Fruit fly (Drosophila melanogaster) whole organism, embryonic: ENCODE measurements around the gene sro.

Experiments used
- Bgb ChIP-seq: fragments of 200-800 bp; sonication (Bioruptor generic); IDR thresholded peaks from 2 replicates; pipeline ENCODE4 v1.3.6; 2022; ENCODE audit warnings: missing biosample characterization, missing genetic modification characterization; ENCODE audit not compliant: partially characterized antibody
- CG10209 ChIP-seq: fragments of 200-800 bp; sonication (Bioruptor generic); optimal IDR thresholded peaks from 3 replicates; lab custom pipeline; 2017; ENCODE audit warnings: missing biosample characterization, mild to moderate bottlenecking, missing genetic modification characterization, missing genetic modification reagents
- CG10267 ChIP-seq: fragments of 200-800 bp; sonication (Bioruptor generic); optimal IDR thresholded peaks from 2 replicates; lab custom pipeline; 2018; ENCODE audit warnings: missing biosample characterization, mild to moderate bottlenecking, missing genetic modification characterization, moderate library complexity
- CG10431 ChIP-seq: fragments of 200-800 bp; sonication (Bioruptor generic); optimal IDR thresholded peaks from 3 replicates; lab custom pipeline; 2018; ENCODE audit warnings: missing biosample characterization, mild to moderate bottlenecking, missing genetic modification characterization
- CG13894 ChIP-seq: fragments of 200-800 bp; sonication (Bioruptor generic); optimal IDR thresholded peaks from 3 replicates; lab custom pipeline; 2018; ENCODE audit warnings: missing biosample characterization, mild to moderate bottlenecking, missing genetic modification characterization, moderate library complexity
- CG15073 ChIP-seq: fragments of 200-800 bp; sonication (Bioruptor generic); optimal IDR thresholded peaks from 2 replicates; lab custom pipeline; 2016; ENCODE audit warnings: missing biosample characterization, missing genetic modification characterization
- CG15601 ChIP-seq: fragments of 200-800 bp; sonication (Bioruptor generic); optimal IDR thresholded peaks from 3 replicates; lab custom pipeline; 2019; ENCODE audit warnings: missing biosample characterization, mild to moderate bottlenecking, missing genetic modification characterization, moderate library complexity
- CG1602 ChIP-seq: fragments of 200-800 bp; sonication (Bioruptor generic); optimal IDR thresholded peaks from 3 replicates; lab custom pipeline; 2016; ENCODE audit warnings: missing biosample characterization, missing genetic modification characterization
- CG17328 ChIP-seq: fragments of 200-800 bp; sonication (Bioruptor generic); IDR thresholded peaks from 2 replicates; pipeline ENCODE4 v1.3.6; 2022; ENCODE audit warnings: missing biosample characterization, missing genetic modification characterization
- CG17829 ChIP-seq: fragments of 200-800 bp; optimal IDR thresholded peaks from 2 replicates; lab custom pipeline; 2019; ENCODE audit warnings: missing biosample characterization, mild to moderate bottlenecking, missing genetic modification characterization, moderate library complexity
- CG2120 ChIP-seq: fragments of 200-800 bp; sonication (Bioruptor generic); optimal IDR thresholded peaks from 3 replicates; lab custom pipeline; 2016; ENCODE audit warnings: missing biosample characterization, missing genetic modification characterization
- CG2889 ChIP-seq: fragments of 200-800 bp; sonication (Bioruptor generic); IDR thresholded peaks from 3 replicates; pipeline ENCODE4 v1.3.6; 2022; ENCODE audit warnings: missing biosample characterization, missing genetic modification characterization
- CG33213 ChIP-seq: fragments of 200-800 bp; sonication (Bioruptor generic); optimal IDR thresholded peaks from 3 replicates; lab custom pipeline; 2016; ENCODE audit warnings: missing biosample characterization, missing genetic modification characterization
- CG3995 ChIP-seq: fragments of 200-800 bp; sonication (Bioruptor generic); optimal IDR thresholded peaks from 3 replicates; lab custom pipeline; 2016; ENCODE audit warnings: missing biosample characterization, missing genetic modification characterization
- CG4707 ChIP-seq: fragments of 200-800 bp; sonication (Bioruptor generic); optimal IDR thresholded peaks from 2 replicates; lab custom pipeline; 2018; ENCODE audit warnings: missing biosample characterization, mild to moderate bottlenecking, missing genetic modification characterization, moderate library complexity
- CG5180 ChIP-seq: fragments of 200-800 bp; sonication (Bioruptor generic); optimal IDR thresholded peaks from 3 replicates; lab custom pipeline; 2017; ENCODE audit warnings: missing biosample characterization, missing genetic modification characterization, mild to moderate bottlenecking, moderate library complexity, missing genetic modification reagents
- CG7357 ChIP-seq: fragments of 200-800 bp; sonication (Bioruptor generic); IDR thresholded peaks from 3 replicates; pipeline ENCODE4 v1.3.6; 2022; ENCODE audit warnings: missing biosample characterization, missing genetic modification characterization
- CG8089 ChIP-seq: fragments of 200-800 bp; sonication (Bioruptor generic); optimal IDR thresholded peaks from 3 replicates; lab custom pipeline; 2016; ENCODE audit warnings: missing biosample characterization, missing genetic modification characterization
- CG8478 ChIP-seq: fragments of >200 bp; optimal IDR thresholded peaks from 2 replicates; lab custom pipeline; 2018
- CHES-1-like ChIP-seq: fragments of 200-800 bp; sonication (Bioruptor generic); optimal IDR thresholded peaks from 2 replicates; lab custom pipeline; 2016; ENCODE audit warnings: missing biosample characterization, missing genetic modification characterization
- Chrac-16 ChIP-seq: fragments of 200-800 bp; sonication (Bioruptor generic); optimal IDR thresholded peaks from 3 replicates; lab custom pipeline; 2016; ENCODE audit warnings: missing biosample characterization, missing genetic modification characterization
- Deaf1 ChIP-seq: fragments of 200-800 bp; optimal IDR thresholded peaks from 3 replicates; lab custom pipeline; 2019; ENCODE audit warnings: missing biosample characterization, mild to moderate bottlenecking, missing genetic modification characterization, moderate library complexity
- Drgx ChIP-seq: fragments of 200-800 bp; sonication (Bioruptor generic); IDR thresholded peaks from 2 replicates; pipeline ENCODE4 v1.3.6; 2022; ENCODE audit warnings: missing biosample characterization, missing genetic modification characterization
- HLHmδ ChIP-seq: fragments of 200-800 bp; sonication (Bioruptor generic); optimal IDR thresholded peaks from 2 replicates; lab custom pipeline; 2018; ENCODE audit warnings: missing biosample characterization, mild to moderate bottlenecking, missing genetic modification characterization, moderate library complexity
- Mrtf ChIP-seq: fragments of 200-800 bp; sonication (Bioruptor generic); IDR thresholded peaks from 3 replicates; pipeline ENCODE4 v1.3.6; 2022; ENCODE audit warnings: missing biosample characterization, missing genetic modification characterization
- Neu2 ChIP-seq: fragments of 200-800 bp; sonication (Bioruptor generic); optimal IDR thresholded peaks from 3 replicates; lab custom pipeline; 2016; ENCODE audit warnings: missing biosample characterization, missing genetic modification characterization, borderline replicate concordance
- Sox102F ChIP-seq: fragments of 200-800 bp; sonication (Bioruptor generic); optimal IDR thresholded peaks from 2 replicates; lab custom pipeline; 2018; ENCODE audit warnings: missing biosample characterization, mild to moderate bottlenecking, missing genetic modification characterization, moderate library complexity
- Tbp ChIP-seq: fragments of >200 bp; optimal IDR thresholded peaks from 2 replicates; lab custom pipeline; 2018; ENCODE audit warnings: missing biosample characterization, missing genetic modification characterization
- ac ChIP-seq: fragments of 200-800 bp; sonication (Bioruptor generic); optimal IDR thresholded peaks from 3 replicates; lab custom pipeline; 2017; ENCODE audit warnings: missing biosample characterization, mild to moderate bottlenecking, missing genetic modification characterization
- ara ChIP-seq: fragments of 200-800 bp; sonication (Bioruptor generic); IDR thresholded peaks from 2 replicates; pipeline ENCODE4 v1.3.6; 2022; ENCODE audit warnings: missing biosample characterization, missing genetic modification characterization
- ase ChIP-seq: fragments of 200-800 bp; sonication (Bioruptor generic); IDR thresholded peaks from 3 replicates; pipeline ENCODE4 v1.3.6; 2022; ENCODE audit warnings: missing biosample characterization, missing genetic modification characterization
- bowl ChIP-seq: fragments of 200-800 bp; sonication (Bioruptor generic); IDR thresholded peaks from 2 replicates; pipeline ENCODE4 v1.3.6; 2022; ENCODE audit warnings: missing biosample characterization, missing genetic modification characterization
- crc ChIP-seq: fragments of 200-800 bp; sonication (Bioruptor generic); optimal IDR thresholded peaks from 2 replicates; lab custom pipeline; 2016; ENCODE audit warnings: missing biosample characterization, missing genetic modification characterization
- danr ChIP-seq: fragments of 200-800 bp; sonication (Bioruptor generic); IDR thresholded peaks from 2 replicates; pipeline ENCODE4 v1.3.6; 2022; ENCODE audit warnings: missing biosample characterization, missing genetic modification characterization
- dmrt99B ChIP-seq: fragments of 200-800 bp; sonication (Bioruptor generic); optimal IDR thresholded peaks from 2 replicates; lab custom pipeline; 2018; ENCODE audit warnings: missing biosample characterization, mild to moderate bottlenecking, missing genetic modification characterization, moderate library complexity
- fd3F ChIP-seq: fragments of 200-800 bp; sonication (Bioruptor generic); optimal IDR thresholded peaks from 2 replicates; lab custom pipeline; 2018; ENCODE audit warnings: missing biosample characterization, mild to moderate bottlenecking, missing genetic modification characterization, moderate library complexity
- fd64A ChIP-seq: fragments of 200-800 bp; sonication (Bioruptor generic); optimal IDR thresholded peaks from 3 replicates; lab custom pipeline; 2018; ENCODE audit warnings: missing biosample characterization, mild to moderate bottlenecking, missing genetic modification characterization
- gro ChIP-seq: fragments of 200-800 bp; sonication (Bioruptor generic); optimal IDR thresholded peaks from 2 replicates; lab custom pipeline; 2016; ENCODE audit warnings: missing biosample characterization, missing genetic modification characterization
- gt ChIP-seq: fragments of 200-800 bp; sonication (Bioruptor generic); IDR thresholded peaks from 2 replicates; pipeline ENCODE4 v1.3.6; 2022; ENCODE audit warnings: missing biosample characterization, missing genetic modification characterization
- her ChIP-seq: fragments of 200-800 bp; sonication (Bioruptor generic); optimal IDR thresholded peaks from 2 replicates; lab custom pipeline; 2016; ENCODE audit warnings: missing biosample characterization, missing genetic modification characterization
- ken ChIP-seq: fragments of 200-800 bp; sonication (Bioruptor generic); IDR thresholded peaks from 3 replicates; pipeline ENCODE4 v1.3.6; 2022; ENCODE audit warnings: missing biosample characterization, missing genetic modification characterization
- klu ChIP-seq: fragments of 200-800 bp; sonication (Bioruptor generic); IDR thresholded peaks from 2 replicates; pipeline ENCODE4 v1.3.6; 2022; ENCODE audit warnings: missing biosample characterization, missing genetic modification characterization
- knrl ChIP-seq: fragments of 200-800 bp; sonication (Bioruptor generic); IDR thresholded peaks from 3 replicates; pipeline ENCODE4 v1.3.6; 2022; ENCODE audit warnings: missing biosample characterization, missing genetic modification characterization; ENCODE audit not compliant: partially characterized antibody
- lola ChIP-seq, 3 experiments: fragments of >200 bp in 2 of 3; fragments of 200-800 bp in 1 of 3; sonication (Bioruptor generic) in 1 of 3; optimal IDR thresholded peaks; 2 replicates each; lab custom pipeline; 2017 to 2019; ENCODE audit warnings: missing biosample characterization in 3 of 3, missing genetic modification characterization in 3 of 3, mild to moderate bottlenecking in 1 of 3, moderate library complexity in 1 of 3
- luna ChIP-seq: fragments of 200-800 bp; sonication (Bioruptor generic); optimal IDR thresholded peaks from 2 replicates; lab custom pipeline; 2016; ENCODE audit warnings: missing biosample characterization, missing genetic modification characterization
- mirr ChIP-seq: fragments of 200-800 bp; sonication (Bioruptor generic); optimal IDR thresholded peaks from 3 replicates; lab custom pipeline; 2018; ENCODE audit warnings: missing biosample characterization, mild to moderate bottlenecking, missing genetic modification characterization
- mld ChIP-seq: fragments of 200-800 bp; sonication (Bioruptor generic); IDR thresholded peaks from 3 replicates; pipeline ENCODE4 v1.3.6; 2022; ENCODE audit warnings: missing biosample characterization, missing genetic modification characterization; ENCODE audit not compliant: partially characterized antibody
- onecut ChIP-seq: fragments of 200-800 bp; sonication (Bioruptor generic); IDR thresholded peaks from 2 replicates; pipeline ENCODE4 v1.3.6; 2022; ENCODE audit warnings: missing biosample characterization, missing genetic modification characterization
- scrt ChIP-seq: fragments of 200-800 bp; sonication (Bioruptor generic); optimal IDR thresholded peaks from 2 replicates; lab custom pipeline; 2018; ENCODE audit warnings: missing biosample characterization, mild to moderate bottlenecking, missing genetic modification characterization, moderate library complexity
- seq ChIP-seq: fragments of 200-800 bp; sonication (Bioruptor generic); IDR thresholded peaks from 2 replicates; pipeline ENCODE4 v1.3.6; 2022; ENCODE audit warnings: missing biosample characterization, missing genetic modification characterization
- vnd ChIP-seq: fragments of 200-800 bp; sonication (Bioruptor generic); IDR thresholded peaks from 3 replicates; pipeline ENCODE4 v1.3.6; 2022; ENCODE audit warnings: missing biosample characterization, missing genetic modification characterization; ENCODE audit not compliant: partially characterized antibody

The sro gene

dm6 chr3R:29772795-29773331 lies 21.5 kb upstream of the sro start (continued):
- TF ChIP-seq CG15601, result peak; percentile 16
- TF ChIP-seq mld (GFP tag; lab: Robert Waterston, UW), result no peak
- peak; percentile 41; the same call in 1 of the 2 replicates for TF ChIP-seq CG17328 (GFP tag; lab: Robert Waterston, UW)
- peak; percentile 28 for TF ChIP-seq dmrt99B (tag; lab: Kevin White, UChicago)
- TF ChIP-seq CG10209 (GFP tag; lab: Kevin White, UChicago), result peak; percentile 6
- peak; percentile 52 for TF ChIP-seq CG15073 (GFP tag; lab: Kevin White, UChicago)
- TF ChIP-seq CG13894 (tag; lab: Kevin White, UChicago), result peak; percentile 55
- no peak for TF ChIP-seq Chrac-16 (GFP tag; lab: Kevin White, UChicago)
- TF ChIP-seq klu (GFP tag; lab: Robert Waterston, UW), result peak; percentile 79
- TF ChIP-seq Mrtf (GFP tag; lab: Robert Waterston, UW), result no peak
- no peak for TF ChIP-seq CG8089 (GFP tag; lab: Kevin White, UChicago)
- no peak for TF ChIP-seq ac
- TF ChIP-seq crc (GFP tag; lab: Kevin White, UChicago), result no peak
- no peak for TF ChIP-seq CG10267 (tag; lab: Kevin White, UChicago)
- no peak for TF ChIP-seq CG3995 (GFP tag; lab: Kevin White, UChicago)
- TF ChIP-seq onecut (GFP tag; lab: Robert Waterston, UW), result no peak
- TF ChIP-seq CG7357 (GFP tag; lab: Robert Waterston, UW), result no peak
- TF ChIP-seq ken, result no peak
- no peak for TF ChIP-seq CG17829
- TF ChIP-seq her (GFP tag; lab: Kevin White, UChicago), result peak; percentile 25
- TF ChIP-seq HLHmδ (GFP tag; lab: Kevin White, UChicago), result no peak
- TF ChIP-seq CG2889 (GFP tag; lab: Robert Waterston, UW), result no peak
- TF ChIP-seq danr, result no peak
- TF ChIP-seq luna (GFP tag; lab: Kevin White, UChicago), result no peak
- TF ChIP-seq Neu2, result no peak
- TF ChIP-seq CG10431, result peak; percentile 24
- TF ChIP-seq vnd (GFP tag; lab: Robert Waterston, UW), result no peak
- peak; percentile 96 for TF ChIP-seq CG8478 (lab: Kevin White, UChicago)
- no peak for TF ChIP-seq gt (GFP tag; lab: Robert Waterston, UW)
- TF ChIP-seq Tbp (GFP tag; lab: Kevin White, UChicago), result no peak
- no peak for TF ChIP-seq lola (GFP tag; optimal IDR thresholded peaks at IDR 0.05; lab: Kevin White, UChicago)
- TF ChIP-seq bowl, result no peak
- TF ChIP-seq mirr (GFP tag; lab: Kevin White, UChicago), result peak; percentile 42
- TF ChIP-seq seq (GFP tag; lab: Robert Waterston, UW), result peak; percentile 77
- no peak for TF ChIP-seq fd3F (GFP tag; lab: Kevin White, UChicago)
- no peak for TF ChIP-seq CG33213 (GFP tag; lab: Kevin White, UChicago)
- TF ChIP-seq ase, result no peak
- TF ChIP-seq Drgx, result peak; percentile 52
- peak; percentile 30 for TF ChIP-seq CG5180 (GFP tag; lab: Kevin White, UChicago)
- TF ChIP-seq CHES-1-like (GFP tag; lab: Kevin White, UChicago), result no peak
- 0 out of 2 replicates have a peak, but pooled peaks have one; percentile 25 for TF ChIP-seq ara (GFP tag; lab: Robert Waterston, UW)
- TF ChIP-seq CG4707 (GFP tag; lab: Kevin White, UChicago), result no peak
- peak; percentile 35; the same call in 1 of the 3 replicates for TF ChIP-seq knrl
- peak; percentile 63 for TF ChIP-seq Deaf1 (tag; lab: Kevin White, UChicago)
- no peak for TF ChIP-seq CG2120 (GFP tag; lab: Kevin White, UChicago)
- no peak for TF ChIP-seq CG1602
- peak; percentile 80 for TF ChIP-seq scrt
- peak; percentile 72 for TF ChIP-seq Bgb (GFP tag; lab: Robert Waterston, UW)
- TF ChIP-seq fd64A, result peak; percentile 24
- TF ChIP-seq gro, result no peak
- no peak for TF ChIP-seq Sox102F
